Worm (Caenorhabditis elegans): ENCODE measurements around the gene F41C3.8.

DNA sequence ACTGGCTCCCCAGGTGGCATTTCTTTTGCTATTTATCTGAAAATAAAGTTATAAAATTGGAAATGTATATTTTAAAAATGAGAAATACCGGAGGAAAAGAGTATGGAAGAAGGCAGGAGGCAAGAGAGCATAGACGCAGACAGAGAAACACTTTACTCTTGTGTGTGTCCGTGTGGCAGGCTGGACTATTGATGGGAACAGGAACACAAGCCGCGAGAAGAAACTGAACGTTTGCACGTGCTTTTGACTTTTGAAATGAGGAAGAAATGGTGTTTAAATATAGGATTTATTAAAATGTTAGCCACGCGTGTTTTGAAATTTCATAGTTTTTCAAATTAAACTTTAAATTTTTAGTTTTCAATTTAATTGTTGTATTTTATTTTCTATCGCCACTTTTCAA, 10.3 kb downstream of the F41C3.8 start, which contains the start of gene F10G7.10:
- TF ChIP-seq blmp-1 (tag; optimal IDR thresholded peaks at IDR 0.05), result no peak
- no peak for TF ChIP-seq unc-62 (GFP tag; optimal IDR thresholded peaks at IDR 0.05)
- no peak for TF ChIP-seq elt-3 (tag; optimal IDR thresholded peaks at IDR 0.05)
- TF ChIP-seq sptf-1 (tag; optimal IDR thresholded peaks at IDR 0.05), result no peak
- no peak for TF ChIP-seq nhr-237 (tag; optimal IDR thresholded peaks at IDR 0.05)
- no peak for TF ChIP-seq nhr-28 (tag; optimal IDR thresholded peaks at IDR 0.05)
- no peak for TF ChIP-seq zip-8 (tag; optimal IDR thresholded peaks at IDR 0.05)
- no peak for TF ChIP-seq cnd-1 (tag; optimal IDR thresholded peaks at IDR 0.05)
- TF ChIP-seq nhr-76 (tag; optimal IDR thresholded peaks at IDR 0.05), result no peak
- TF ChIP-seq nhr-12 (tag; optimal IDR thresholded peaks at IDR 0.05), result no peak

Data from whole organism, mixed stage, embryonic.